Fruit fly (Drosophila melanogaster) whole organism, embryonic: ENCODE measurements around the gene dgt6.

Source experiments
- CG14441 ChIP-seq: fragments of 200-800 bp; sonication (Bioruptor generic); IDR thresholded peaks from 2 replicates; pipeline ENCODE4 v1.3.6; 2022; ENCODE audit warnings: missing biosample characterization, missing genetic modification characterization
- CG14965 ChIP-seq: fragments of 200-800 bp; sonication (Bioruptor generic); optimal IDR thresholded peaks from 2 replicates; lab custom pipeline; 2016; ENCODE audit warnings: missing biosample characterization, missing genetic modification characterization, borderline replicate concordance
- CG1832 ChIP-seq: fragments of 200-800 bp; sonication (Bioruptor generic); optimal IDR thresholded peaks from 2 replicates; lab custom pipeline; 2017; ENCODE audit warnings: missing biosample characterization, mild to moderate bottlenecking, missing genetic modification characterization, inconsistent platforms
- CG3847 ChIP-seq: fragments of 200-800 bp; sonication (Bioruptor generic); IDR thresholded peaks from 2 replicates; pipeline ENCODE4 v1.3.6; 2022; ENCODE audit warnings: missing biosample characterization, missing genetic modification characterization
- CG7357 ChIP-seq: fragments of 200-800 bp; sonication (Bioruptor generic); IDR thresholded peaks from 3 replicates; pipeline ENCODE4 v1.3.6; 2022; ENCODE audit warnings: missing biosample characterization, missing genetic modification characterization
- Fer1 ChIP-seq: fragments of 200-800 bp; sonication (Bioruptor generic); optimal IDR thresholded peaks from 2 replicates; lab custom pipeline; 2017; ENCODE audit warnings: missing biosample characterization, mild to moderate bottlenecking, missing genetic modification characterization
- Hr78 ChIP-seq, 2 experiments: fragments of 200-800 bp in 1 of 2; fragments of >200 bp in 1 of 2; sonication (Bioruptor generic) in 1 of 2; optimal IDR thresholded peaks; 2 replicates each; lab custom pipeline; 2017 to 2019; ENCODE audit warnings: missing biosample characterization in 2 of 2, missing genetic modification characterization in 2 of 2, mild to moderate bottlenecking in 1 of 2, moderate library complexity in 1 of 2
- NC2α ChIP-seq: fragments of 200-800 bp; sonication (Bioruptor generic); optimal IDR thresholded peaks from 2 replicates; lab custom pipeline; 2016; ENCODE audit warnings: missing biosample characterization, missing genetic modification characterization
- Nf-YC ChIP-seq: fragments of 200-800 bp; optimal IDR thresholded peaks from 3 replicates; lab custom pipeline; 2019; ENCODE audit warnings: missing biosample characterization, mild to moderate bottlenecking, missing genetic modification characterization, moderate library complexity
- Opbp ChIP-seq: fragments of 200-800 bp; sonication (Bioruptor generic); IDR thresholded peaks from 3 replicates; pipeline ENCODE4 v1.3.6; 2022; ENCODE audit warnings: missing biosample characterization, missing genetic modification characterization; ENCODE audit not compliant: partially characterized antibody
- chm ChIP-seq: fragments of 200-800 bp; sonication (Bioruptor generic); IDR thresholded peaks from 2 replicates; pipeline ENCODE4 v1.3.6; 2022; ENCODE audit warnings: missing biosample characterization, missing genetic modification characterization
- lab ChIP-seq: fragments of 200-800 bp; sonication (Bioruptor generic); optimal IDR thresholded peaks from 3 replicates; lab custom pipeline; 2017; ENCODE audit warnings: missing biosample characterization, missing genetic modification characterization, mild to moderate bottlenecking, moderate library complexity, missing genetic modification reagents
- maf-S ChIP-seq: fragments of 200-800 bp; sonication (Bioruptor generic); optimal IDR thresholded peaks from 2 replicates; lab custom pipeline; 2016; ENCODE audit warnings: missing biosample characterization, missing genetic modification characterization
- so ChIP-seq: fragments of 200-800 bp; sonication (Bioruptor generic); IDR thresholded peaks from 3 replicates; pipeline ENCODE4 v1.3.6; 2022; ENCODE audit warnings: missing biosample characterization, missing genetic modification characterization

DNA sequence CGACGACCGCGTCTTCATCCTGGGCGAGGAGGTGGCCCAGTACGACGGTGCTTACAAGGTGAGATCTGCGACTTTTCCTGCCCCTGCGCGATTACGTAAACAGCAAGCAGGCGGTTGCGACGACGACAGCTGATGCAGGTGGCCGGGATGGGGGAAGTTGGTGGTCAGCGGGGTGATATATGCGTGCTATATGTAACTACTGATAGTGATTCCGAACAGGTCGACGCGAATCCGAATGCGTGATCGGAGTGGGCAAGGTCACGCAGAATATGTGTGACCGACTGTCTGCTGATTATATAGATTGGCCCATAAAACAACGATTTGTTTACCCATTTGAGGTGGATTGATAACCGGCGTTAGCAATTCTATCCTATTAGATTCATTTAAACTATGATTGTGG, 17.4 kb downstream of the dgt6 start:
- TF ChIP-seq Hr78 (GFP tag; optimal IDR thresholded peaks at IDR 0.05; lab: Kevin White, UChicago) (no peak), NC2α (no peak), Nf-YC (tag; lab: Kevin White, UChicago) (no peak), CG7357 (no peak), chm (GFP tag; lab: Robert Waterston, UW) (no peak), maf-S (no peak), Opbp (GFP tag; lab: Robert Waterston, UW) (no peak), CG14441 (GFP tag; lab: Robert Waterston, UW) (no peak), lab (GFP tag; lab: Kevin White, UChicago) (no peak), CG14965 (GFP tag; lab: Kevin White, UChicago) (no peak), CG3847 (GFP tag; lab: Robert Waterston, UW) (no peak), Fer1 (no peak), so (GFP tag; lab: Robert Waterston, UW) (no peak), CG1832 (no peak)
